Worm (Caenorhabditis elegans) whole organism, young adult: ENCODE data around the gene dct-15.

Source experiments
- F10E7.11 ChIP-seq: sonication (generic microtip); optimal IDR thresholded peaks from 2 replicates; lab custom pipeline; 2017; ENCODE audit warnings: mild to moderate bottlenecking, missing genetic modification characterization, moderate library complexity, missing compliant biosample characterization
- bed-1 ChIP-seq: fragments of 200-800 bp; sonication (Bioruptor generic); IDR thresholded peaks from 2 replicates; pipeline ENCODE4 v1.3.6; 2022; ENCODE audit warnings: missing genetic modification reagents, missing genetic modification characterization, missing compliant biosample characterization
- ekl-4 ChIP-seq: fragments of 200-800 bp; sonication (Bioruptor generic); IDR thresholded peaks from 2 replicates; pipeline ENCODE4 v1.3.6; 2022; ENCODE audit warnings: missing genetic modification reagents, missing genetic modification characterization, missing compliant biosample characterization
- hmg-1.2 ChIP-seq: fragments of 200-800 bp; sonication (Bioruptor generic); IDR thresholded peaks from 2 replicates; pipeline ENCODE4 v1.3.6; 2022; ENCODE audit warnings: missing genetic modification reagents, missing genetic modification characterization, missing compliant biosample characterization
- hrde-1 ChIP-seq: sonication (generic microtip); optimal IDR thresholded peaks from 2 replicates; lab custom pipeline; 2016; ENCODE audit warnings: missing genetic modification characterization, mild to moderate bottlenecking, missing compliant biosample characterization, moderate library complexity, missing genotype, missing genetic modification reagents, borderline replicate concordance
- pha-4 ChIP-seq: fragments of 150-350 bp; sonication (generic microtip); optimal IDR thresholded peaks from 2 replicates; lab custom pipeline; 2014; ENCODE audit warnings: missing biosample characterization, missing genetic modification reagents, missing genetic modification characterization
- somi-1 ChIP-seq: fragments of 200-800 bp; sonication (Bioruptor generic); optimal IDR thresholded peaks from 2 replicates; lab custom pipeline; 2018; ENCODE audit warnings: mild to moderate bottlenecking, missing genetic modification characterization, missing compliant biosample characterization
- unc-62 ChIP-seq: fragments of 150-350 bp; optimal IDR thresholded peaks from 2 replicates; lab custom pipeline; 2014; ENCODE audit warnings: missing biosample characterization, missing genetic modification reagents, missing genetic modification characterization

DNA sequence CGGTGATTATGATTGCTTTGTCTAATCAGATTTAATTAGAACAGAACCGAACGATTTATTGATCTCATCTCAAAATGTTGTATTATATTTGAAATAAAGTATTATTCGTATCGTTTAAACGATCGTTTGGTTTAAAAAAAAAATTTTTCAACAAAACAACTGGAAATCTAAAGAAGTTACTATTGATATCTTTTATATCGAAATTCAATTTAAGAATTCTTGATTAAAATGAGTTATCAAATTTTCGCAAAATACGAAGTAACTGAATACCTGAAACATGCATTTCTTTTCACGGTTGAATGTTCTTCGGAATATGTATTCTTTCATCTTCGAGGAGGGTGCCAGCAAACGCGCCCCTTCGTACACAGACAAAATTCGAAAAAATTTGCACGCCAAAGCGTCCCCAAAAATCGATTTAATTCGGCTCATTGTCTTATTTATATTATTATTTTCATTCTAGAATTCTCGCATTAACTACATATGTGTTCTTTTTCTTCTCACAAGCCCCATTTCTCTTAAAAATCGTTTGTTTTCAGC, 47.5 kb upstream of the dct-15 start, which contains the start of gene npp-1:
- no peak for TF ChIP-seq somi-1 (GFP tag; lab: Kevin White, UChicago)
- no peak for TF ChIP-seq ekl-4 (GFP tag; lab: Robert Waterston, UW)
- no peak for TF ChIP-seq unc-62 (GFP tag; lab: Kevin White, UChicago)
- no peak for TF ChIP-seq bed-1 (GFP tag; lab: Robert Waterston, UW)
- no peak for TF ChIP-seq pha-4 (tag; lab: Kevin White, UChicago)
- no peak for TF ChIP-seq F10E7.11 (tag; lab: Kevin White, UChicago)
- TF ChIP-seq hrde-1 (tag; lab: Kevin White, UChicago): no peak
- no peak; the same call in 1 of the 2 replicates for TF ChIP-seq hmg-1.2
